Worm (Caenorhabditis elegans) whole organism, midembryonic: ENCODE results near the gene npl-4.2.

Source experiments
- flt-1 ChIP-seq: fragments of 200-800 bp; sonication (Bioruptor generic); IDR thresholded peaks from 2 replicates; pipeline ENCODE4 v1.3.6; 2022; ENCODE audit warnings: missing genetic modification characterization, missing compliant biosample characterization
- ref-1 ChIP-seq: fragments of 200-800 bp; sonication (Bioruptor generic); conservative IDR thresholded peaks from 2 replicates; pipeline ENCODE4 v1.3.6; 2022; ENCODE audit warnings: missing genetic modification reagents, missing genetic modification characterization, missing compliant biosample characterization
- ztf-29 ChIP-seq: fragments of 200-800 bp; sonication (Bioruptor generic); IDR thresholded peaks from 2 replicates; pipeline ENCODE4 v1.3.6; 2022; ENCODE audit warnings: missing genetic modification reagents, missing genetic modification characterization, missing compliant biosample characterization

DNA sequence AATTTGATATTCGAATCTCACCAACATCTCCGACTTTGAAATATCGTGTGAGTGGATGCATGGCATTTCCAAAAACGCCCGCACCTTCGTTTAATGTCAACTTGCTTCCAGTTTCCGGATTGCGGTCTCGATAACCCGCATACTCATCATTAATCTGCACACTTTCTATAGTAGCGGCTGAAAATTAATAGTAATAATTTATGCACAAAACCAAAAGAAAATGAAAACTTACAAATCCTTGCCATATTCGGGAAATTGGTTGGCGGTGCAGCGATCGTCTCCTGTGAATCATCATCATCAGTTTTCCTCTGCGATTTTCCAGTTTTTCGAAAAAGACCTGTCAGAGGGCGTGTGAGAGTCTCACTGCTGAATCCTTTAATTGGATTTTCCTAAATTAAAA, 37.5 kb downstream of the npl-4.2 start:
- no peak for TF ChIP-seq ztf-29 (GFP tag; lab: Robert Waterston, UW)
- no peak for TF ChIP-seq flt-1 (GFP tag; lab: Robert Waterston, UW)
- no peak for TF ChIP-seq ref-1 (GFP tag; lab: Robert Waterston, UW)
